Worm (Caenorhabditis elegans): ENCODE measurements around the gene cyn-7.

The cyn-7 gene

ce11 chrV:15184097-15185040, 2.8 kb downstream of the cyn-7 start, which contains the start of gene Y75B12B.1 (continued):
- no peak for TF ChIP-seq lsy-27 (tag; optimal IDR thresholded peaks at IDR 0.05; ENCODE audit: borderline replicate concordance, insufficient read depth)
- peak in 1 of 2 experiments; percentile 29 for TF ChIP-seq rec-8 (tag; optimal IDR thresholded peaks at IDR 0.05)
- TF ChIP-seq somi-1 (GFP tag; optimal IDR thresholded peaks at IDR 0.05) = no peak
- no peak for TF ChIP-seq bed-1 (GFP tag; IDR thresholded peaks at IDR 0.05)
- TF ChIP-seq F57C9.4 (tag; optimal IDR thresholded peaks at IDR 0.05) = no peak
- no peak for TF ChIP-seq fkh-3 (tag; optimal IDR thresholded peaks at IDR 0.05)
- peak; percentile 84 for TF ChIP-seq B0336.3 (GFP tag; IDR thresholded peaks at IDR 0.05)
- no peak for TF ChIP-seq K12H6.12 (tag; optimal IDR thresholded peaks at IDR 0.05)
- no peak for TF ChIP-seq nhr-90 (tag; optimal IDR thresholded peaks at IDR 0.05)
- TF ChIP-seq ekl-4 (GFP tag; IDR thresholded peaks at IDR 0.05) = 0 out of 2 replicates have a peak, but pooled peaks have one; percentile 52
- TF ChIP-seq dpl-1 (GFP tag; optimal IDR thresholded peaks at IDR 0.05) = peak; percentile 67
- TF ChIP-seq Y53G8AR.9 (GFP tag; conservative IDR thresholded peaks at IDR 0.05) = no peak
- no peak for TF ChIP-seq lir-1 (GFP tag; conservative IDR thresholded peaks at IDR 0.05)
- TF ChIP-seq mxl-1 (tag; optimal IDR thresholded peaks at IDR 0.05) = no peak
- TF ChIP-seq mel-28 (tag; optimal IDR thresholded peaks at IDR 0.05; ENCODE audit: borderline replicate concordance) = no peak
- 0 out of 2 replicates have a peak, but pooled peaks have one; percentile 57 for TF ChIP-seq ztf-28 (GFP tag; IDR thresholded peaks at IDR 0.05)
- TF ChIP-seq B0261.1 (tag; optimal IDR thresholded peaks at IDR 0.05) = peak; percentile 20
- TF ChIP-seq let-607 (tag; optimal IDR thresholded peaks at IDR 0.05) = no peak
- no peak for TF ChIP-seq ceh-58 (GFP tag; IDR thresholded peaks at IDR 0.05)
- TF ChIP-seq pbrm-1 (GFP tag; IDR thresholded peaks at IDR 0.05) = peak; percentile 69; the same call in 1 of the 2 replicates
- peak in 2 of 3 experiments; percentile 37 to 39 for TF ChIP-seq lin-35 (GFP tag; optimal IDR thresholded peaks at IDR 0.05)
- TF ChIP-seq hlh-12 (tag; optimal IDR thresholded peaks at IDR 0.05) = no peak
- TF ChIP-seq T26A5.8 (tag; optimal IDR thresholded peaks at IDR 0.05) = no peak
- no peak for TF ChIP-seq ceh-40 (GFP tag; IDR thresholded peaks at IDR 0.05)
- TF ChIP-seq attf-5 (GFP tag; optimal IDR thresholded peaks at IDR 0.05) = no peak
- TF ChIP-seq ceh-100 (GFP tag; IDR thresholded peaks at IDR 0.05) = peak; percentile 79
- no peak for TF ChIP-seq B0035.1 (tag; optimal IDR thresholded peaks at IDR 0.05)
- TF ChIP-seq hsf-1 (GFP tag; IDR thresholded peaks at IDR 0.05) = peak; percentile 84
- no peak for TF ChIP-seq aptf-3 (GFP tag; IDR thresholded peaks at IDR 0.05)
- TF ChIP-seq cebp-2 (GFP tag; IDR thresholded peaks at IDR 0.05) = no peak
- peak; percentile 94 for TF ChIP-seq madf-6 (GFP tag; IDR thresholded peaks at IDR 0.05)
- peak; percentile 61 for TF ChIP-seq tbp1 (GFP tag; optimal IDR thresholded peaks at IDR 0.05)
- TF ChIP-seq ztf-22 (GFP tag; optimal IDR thresholded peaks at IDR 0.05) = no peak
- no peak for TF ChIP-seq nhr-179 (tag; optimal IDR thresholded peaks at IDR 0.05)
- TF ChIP-seq egl-18 (GFP tag; IDR thresholded peaks at IDR 0.05) = no peak
- peak; percentile 9; the same call in 1 of the 2 replicates for TF ChIP-seq hmg-1.2 (GFP tag; IDR thresholded peaks at IDR 0.05)
- TF ChIP-seq sea-2 (GFP tag; IDR thresholded peaks at IDR 0.05) = no peak
- TF ChIP-seq attf-3 (GFP tag; conservative IDR thresholded peaks at IDR 0.05) = no peak
- no peak for TF ChIP-seq Y67H2A.10 (GFP tag; conservative IDR thresholded peaks at IDR 0.05)
- peak; percentile 34 for TF ChIP-seq snpc-1.3 (tag; optimal IDR thresholded peaks at IDR 0.05; ENCODE audit: insufficient read depth)

Data from whole organism, young adult.